Fruit fly (Drosophila melanogaster) whole organism, embryonic: ENCODE results near the gene aralar1.

Source experiments
- CG6791 ChIP-seq: fragments of 200-800 bp; sonication (Bioruptor generic); IDR thresholded peaks from 3 replicates; pipeline ENCODE4 v1.3.6; 2022; ENCODE audit warnings: missing biosample characterization, missing genetic modification characterization; ENCODE audit not compliant: partially characterized antibody
- ab ChIP-seq: fragments of 200-800 bp; sonication (Bioruptor generic); optimal IDR thresholded peaks from 2 replicates; lab custom pipeline; 2016; ENCODE audit warnings: missing biosample characterization, missing genetic modification characterization
- fd64A ChIP-seq: fragments of 200-800 bp; sonication (Bioruptor generic); optimal IDR thresholded peaks from 3 replicates; lab custom pipeline; 2018; ENCODE audit warnings: missing biosample characterization, mild to moderate bottlenecking, missing genetic modification characterization
- ftz-f1 ChIP-seq: fragments of 200-800 bp; sonication (Bioruptor generic); optimal IDR thresholded peaks from 2 replicates; lab custom pipeline; 2016; ENCODE audit warnings: missing biosample characterization, missing genetic modification characterization
- unc-4 ChIP-seq: fragments of 200-800 bp; sonication (Bioruptor generic); IDR thresholded peaks from 2 replicates; pipeline ENCODE4 v1.3.6; 2022; ENCODE audit warnings: missing biosample characterization, missing genetic modification characterization; ENCODE audit not compliant: partially characterized antibody
- zfh2 ChIP-seq: fragments of 200-800 bp; sonication (Bioruptor generic); optimal IDR thresholded peaks from 2 replicates; lab custom pipeline; 2016; ENCODE audit warnings: missing biosample characterization, missing genetic modification characterization

- TF ChIP-seq zfh2 (peak; percentile 21), fd64A (no peak), unc-4 (GFP tag; lab: Robert Waterston, UW) (no peak), ab (GFP tag; lab: Kevin White, UChicago) (no peak), CG6791 (GFP tag; lab: Robert Waterston, UW) (no peak), ftz-f1 (GFP tag; lab: Kevin White, UChicago) (no peak)
These were observed 45.5 kb upstream of the aralar1 start for dm6 chr3R:30501174-30501573.
